Fruit fly (Drosophila melanogaster): ENCODE measurements around the gene kibra.

The kibra gene

dm6 chr3R:14710673-14711072 lies 13.4 kb downstream of the kibra start:
- TF ChIP-seq CG34367 (tag; optimal IDR thresholded peaks at IDR 0.05) (no peak), CG15710 (tag; optimal IDR thresholded peaks at IDR 0.05) (no peak), fd96Ca (GFP tag; IDR thresholded peaks at IDR 0.05) (no peak), Pif1A (GFP tag; optimal IDR thresholded peaks at IDR 0.05) (no peak), D1 (tag; optimal IDR thresholded peaks at IDR 0.05) (no peak)

dm6 chr3R:14709480-14709984 lies 14.5 kb downstream of the kibra start:
- TF ChIP-seq Ets98B (GFP tag; IDR thresholded peaks at IDR 0.05): no peak
- no peak for TF ChIP-seq Pif1B (GFP tag; optimal IDR thresholded peaks at IDR 0.05)
- TF ChIP-seq Snoo (tag; optimal IDR thresholded peaks at IDR 0.05): no peak
- no peak for TF ChIP-seq D1 (tag; optimal IDR thresholded peaks at IDR 0.05)
- TF ChIP-seq gl (tag; optimal IDR thresholded peaks at IDR 0.05): no peak

dm6 chr3R:14708948-14709385 lies 15.1 kb downstream of the kibra start:
- TF ChIP-seq Ets98B (GFP tag; IDR thresholded peaks at IDR 0.05) (no peak), CG13204 (GFP tag; optimal IDR thresholded peaks at IDR 0.05) (no peak), CG14655 (GFP tag; optimal IDR thresholded peaks at IDR 0.05) (no peak), CG32121 (GFP tag; IDR thresholded peaks at IDR 0.05) (no peak), CG8301 (tag; optimal IDR thresholded peaks at IDR 0.05) (no peak), CG15710 (tag; optimal IDR thresholded peaks at IDR 0.05) (no peak), fd96Ca (GFP tag; IDR thresholded peaks at IDR 0.05) (no peak), EcR (GFP tag; optimal IDR thresholded peaks at IDR 0.05) (peak; percentile 5), gl (tag; optimal IDR thresholded peaks at IDR 0.05) (peak; percentile 2), Pif1A (GFP tag; optimal IDR thresholded peaks at IDR 0.05) (no peak), CG10348 (GFP tag; IDR thresholded peaks at IDR 0.05) (no peak)

- no peak for TF ChIP-seq Ets98B (GFP tag; IDR thresholded peaks at IDR 0.05)
- TF ChIP-seq CG10348 (GFP tag; IDR thresholded peaks at IDR 0.05): no peak
- TF ChIP-seq fd96Ca (GFP tag; IDR thresholded peaks at IDR 0.05): no peak
- TF ChIP-seq Snoo (tag; optimal IDR thresholded peaks at IDR 0.05): no peak
These were observed 16.1 kb downstream of the kibra start for dm6 chr3R:14707703-14708643.

dm6 chr3R:14706860-14707259 lies 17.2 kb downstream of the kibra start:
- no peak for TF ChIP-seq rn (GFP tag; IDR thresholded peaks at IDR 0.05)
- no peak for TF ChIP-seq CG8301 (tag; optimal IDR thresholded peaks at IDR 0.05)
- TF ChIP-seq CG9948 (tag; optimal IDR thresholded peaks at IDR 0.05): no peak
- peak; percentile 42 for TF ChIP-seq CG15710 (tag; optimal IDR thresholded peaks at IDR 0.05)
- TF ChIP-seq CG17806 (tag; optimal IDR thresholded peaks at IDR 0.05): peak; percentile 10
- TF ChIP-seq CG10348 (GFP tag; IDR thresholded peaks at IDR 0.05): peak; percentile 29; the same call in 1 of the 2 replicates
- TF ChIP-seq Pif1B (GFP tag; optimal IDR thresholded peaks at IDR 0.05): peak; percentile 26
- TF ChIP-seq CG4496 (GFP tag; IDR thresholded peaks at IDR 0.05): peak; percentile 87
- TF ChIP-seq Pif1A (GFP tag; optimal IDR thresholded peaks at IDR 0.05): peak; percentile 56
- TF ChIP-seq fd96Ca (GFP tag; IDR thresholded peaks at IDR 0.05): peak; percentile 85
- TF ChIP-seq gl (tag; optimal IDR thresholded peaks at IDR 0.05): no peak
- TF ChIP-seq Ets98B (GFP tag; IDR thresholded peaks at IDR 0.05): peak; percentile 66
- peak; percentile 81 for TF ChIP-seq CG32121 (GFP tag; IDR thresholded peaks at IDR 0.05)
- no peak for TF ChIP-seq CG13204 (GFP tag; optimal IDR thresholded peaks at IDR 0.05)
- no peak for TF ChIP-seq CG12605 (GFP tag; IDR thresholded peaks at IDR 0.05)
- peak; percentile 66 for TF ChIP-seq Snoo (tag; optimal IDR thresholded peaks at IDR 0.05)
- no peak for TF ChIP-seq EcR (GFP tag; optimal IDR thresholded peaks at IDR 0.05)
- no peak for TF ChIP-seq CG34367 (tag; optimal IDR thresholded peaks at IDR 0.05)
- TF ChIP-seq CG8159 (tag; optimal IDR thresholded peaks at IDR 0.05): peak; percentile 48
- TF ChIP-seq CG14655 (GFP tag; optimal IDR thresholded peaks at IDR 0.05): no peak
- no peak for TF ChIP-seq D1 (tag; optimal IDR thresholded peaks at IDR 0.05)

- TF ChIP-seq Ets98B (GFP tag; IDR thresholded peaks at IDR 0.05) (peak; percentile 41; the same call in 1 of the 2 replicates), CG32121 (GFP tag; IDR thresholded peaks at IDR 0.05) (peak; percentile 34; the same call in 1 of the 2 replicates), CG9948 (tag; optimal IDR thresholded peaks at IDR 0.05) (peak; percentile 4), CG15710 (tag; optimal IDR thresholded peaks at IDR 0.05) (no peak), CG4496 (GFP tag; IDR thresholded peaks at IDR 0.05) (0 out of 3 replicates have a peak, but pooled peaks have one; percentile 20), Pif1B (GFP tag; optimal IDR thresholded peaks at IDR 0.05) (no peak)
These were observed 17.7 kb downstream of the kibra start for dm6 chr3R:14706354-14706753.

dm6 chr3R:14705270-14705669 lies 18.8 kb downstream of the kibra start:
- peak; percentile 28; the same call in 1 of the 3 replicates for TF ChIP-seq fd96Ca (GFP tag; IDR thresholded peaks at IDR 0.05)
- TF ChIP-seq D1 (tag; optimal IDR thresholded peaks at IDR 0.05): no peak
- no peak for TF ChIP-seq Pif1A (GFP tag; optimal IDR thresholded peaks at IDR 0.05)
- no peak for TF ChIP-seq CG4496 (GFP tag; IDR thresholded peaks at IDR 0.05)
- no peak for TF ChIP-seq CG8301 (tag; optimal IDR thresholded peaks at IDR 0.05)
- TF ChIP-seq CG34367 (tag; optimal IDR thresholded peaks at IDR 0.05): no peak
- peak; percentile 33 for TF ChIP-seq EcR (GFP tag; optimal IDR thresholded peaks at IDR 0.05)
- TF ChIP-seq CG32121 (GFP tag; IDR thresholded peaks at IDR 0.05): peak; percentile 42; the same call in 1 of the 2 replicates
- no peak for TF ChIP-seq CG14655 (GFP tag; optimal IDR thresholded peaks at IDR 0.05)
- no peak for TF ChIP-seq CG9948 (tag; optimal IDR thresholded peaks at IDR 0.05)
